Fruit fly (Drosophila melanogaster): ENCODE measurements around the gene Teh3.

Teh3 gene

dm6 chr3L:4232227-4232626 lies 47.8 kb upstream of the Teh3 start (continued):
- TF ChIP-seq chm (GFP tag; IDR thresholded peaks at IDR 0.05), result 0 out of 2 replicates have a peak, but pooled peaks have one; percentile 18
- TF ChIP-seq nau (GFP tag; optimal IDR thresholded peaks at IDR 0.05), result no peak
- no peak for TF ChIP-seq Sox102F (GFP tag; optimal IDR thresholded peaks at IDR 0.05)
- no peak for TF ChIP-seq CG7357 (GFP tag; IDR thresholded peaks at IDR 0.05)
- no peak for TF ChIP-seq shn (GFP tag; optimal IDR thresholded peaks at IDR 0.05)
- TF ChIP-seq p53 (GFP tag; optimal IDR thresholded peaks at IDR 0.05), result no peak
- no peak for TF ChIP-seq CG1602 (GFP tag; optimal IDR thresholded peaks at IDR 0.05)
- no peak for TF ChIP-seq CG11093 (GFP tag; IDR thresholded peaks at IDR 0.05)
- TF ChIP-seq sr (GFP tag; IDR thresholded peaks at IDR 0.05), result no peak
- no peak for TF ChIP-seq CG18262 (tag; optimal IDR thresholded peaks at IDR 0.05)
- peak; percentile 94 for TF ChIP-seq pros (GFP tag; optimal IDR thresholded peaks at IDR 0.05)
- TF ChIP-seq CG9215 (GFP tag; IDR thresholded peaks at IDR 0.05), result no peak
- TF ChIP-seq Eip74EF (GFP tag; optimal IDR thresholded peaks at IDR 0.05), result no peak
- TF ChIP-seq ATbp (GFP tag; optimal IDR thresholded peaks at IDR 0.05), result no peak
- TF ChIP-seq CG8924 (tag; optimal IDR thresholded peaks at IDR 0.05), result no peak
- TF ChIP-seq pb (GFP tag; optimal IDR thresholded peaks at IDR 0.05), result no peak
- no peak for TF ChIP-seq CG10321 (GFP tag; IDR thresholded peaks at IDR 0.05)
- no peak for TF ChIP-seq sob (GFP tag; IDR thresholded peaks at IDR 0.05)
- no peak for TF ChIP-seq CG16815 (GFP tag; optimal IDR thresholded peaks at IDR 0.05)
- no peak for TF ChIP-seq kah (GFP tag; optimal IDR thresholded peaks at IDR 0.05)
- no peak for TF ChIP-seq CG31224 (GFP tag; IDR thresholded peaks at IDR 0.05)
- no peak for TF ChIP-seq Dek (tag; optimal IDR thresholded peaks at IDR 0.05)
- peak; percentile 98 for TF ChIP-seq oc (tag; optimal IDR thresholded peaks at IDR 0.05)
- TF ChIP-seq CG2120 (GFP tag; optimal IDR thresholded peaks at IDR 0.05), result no peak
- TF ChIP-seq grn (GFP tag; optimal IDR thresholded peaks at IDR 0.05), result peak; percentile 24
- TF ChIP-seq ci (GFP tag; IDR thresholded peaks at IDR 0.05), result peak; percentile 56; the same call in 1 of the 3 replicates
- TF ChIP-seq CG3163 (GFP tag; optimal IDR thresholded peaks at IDR 0.05), result no peak
- no peak for TF ChIP-seq CG10366 (GFP tag; IDR thresholded peaks at IDR 0.05)
- no peak for TF ChIP-seq ranshi (GFP tag; IDR thresholded peaks at IDR 0.05)
- TF ChIP-seq CG6683 (GFP tag; optimal IDR thresholded peaks at IDR 0.05), result no peak
- TF ChIP-seq CG9437 (GFP tag; optimal IDR thresholded peaks at IDR 0.05), result no peak
- TF ChIP-seq CTCF (GFP tag; optimal IDR thresholded peaks at IDR 0.05), result no peak
- TF ChIP-seq lmd (GFP tag; IDR thresholded peaks at IDR 0.05), result no peak
- TF ChIP-seq Atf3 (GFP tag; optimal IDR thresholded peaks at IDR 0.05), result no peak
- TF ChIP-seq H15 (GFP tag; IDR thresholded peaks at IDR 0.05), result no peak
- no peak for TF ChIP-seq psq (GFP tag; optimal IDR thresholded peaks at IDR 0.05)
- no peak for TF ChIP-seq pfk (GFP tag; optimal IDR thresholded peaks at IDR 0.05)
- TF ChIP-seq CG17359 (tag; optimal IDR thresholded peaks at IDR 0.05), result no peak
- TF ChIP-seq CG30020 (tag; optimal IDR thresholded peaks at IDR 0.05), result no peak
- no peak for TF ChIP-seq CG16779 (GFP tag; IDR thresholded peaks at IDR 0.05)
- peak; percentile 53 for TF ChIP-seq HLHmδ (GFP tag; optimal IDR thresholded peaks at IDR 0.05)
- TF ChIP-seq Bteb2 (GFP tag; optimal IDR thresholded peaks at IDR 0.05), result no peak
- no peak for TF ChIP-seq CG8478 (optimal IDR thresholded peaks at IDR 0.05)
- no peak for TF ChIP-seq CG14965 (GFP tag; optimal IDR thresholded peaks at IDR 0.05; ENCODE audit: borderline replicate concordance)
- TF ChIP-seq jing (GFP tag; optimal IDR thresholded peaks at IDR 0.05), result no peak
- no peak for TF ChIP-seq CG13894 (tag; optimal IDR thresholded peaks at IDR 0.05)
- TF ChIP-seq CG11560 (tag; IDR thresholded peaks at IDR 0.05), result no peak
- no peak for TF ChIP-seq CG8388 (GFP tag; optimal IDR thresholded peaks at IDR 0.05)
- no peak for TF ChIP-seq ftz-f1 (GFP tag; optimal IDR thresholded peaks at IDR 0.05)
- TF ChIP-seq Xrp1 (GFP tag; IDR thresholded peaks at IDR 0.05), result peak; percentile 42; the same call in 1 of the 2 replicates
- TF ChIP-seq mam (GFP tag; optimal IDR thresholded peaks at IDR 0.05), result no peak
- TF ChIP-seq inv (GFP tag; IDR thresholded peaks at IDR 0.05; ENCODE audit: partially characterized antibody), result no peak
- TF ChIP-seq stc (GFP tag; IDR thresholded peaks at IDR 0.05), result no peak

Measured in whole organism, embryonic.